Fruit fly (Drosophila melanogaster): Measurements from ENCODE around the gene Tm1.

- TF ChIP-seq psq (optimal IDR thresholded peaks at IDR 0.05) (no peak), pan (optimal IDR thresholded peaks at IDR 0.05) (no peak), EcR (GFP tag; optimal IDR thresholded peaks at IDR 0.05) (no peak), usp (GFP tag; optimal IDR thresholded peaks at IDR 0.05) (no peak), Dll (optimal IDR thresholded peaks at IDR 0.05) (no peak)
Observed at dm6 chr3R:15243046-15243356, 35.0 kb upstream of the Tm1 start.
